Worm (Caenorhabditis elegans) whole organism, late embryonic: ENCODE data around the gene EGAP2.1.

Experiments
- ceh-14 ChIP-seq: sonication (generic microtip); optimal IDR thresholded peaks from 2 replicates; lab custom pipeline; 2016; ENCODE audit warnings: missing genotype, missing genetic modification characterization, missing compliant biosample characterization
- ceh-45 ChIP-seq: fragments of 200-800 bp; sonication (Bioruptor generic); IDR thresholded peaks from 2 replicates; pipeline ENCODE4 v1.3.6; 2022; ENCODE audit warnings: missing genetic modification reagents, missing genetic modification characterization, missing compliant biosample characterization
- che-1 ChIP-seq: sonication (generic microtip); optimal IDR thresholded peaks from 2 replicates; lab custom pipeline; 2016; ENCODE audit warnings: mild to moderate bottlenecking, missing genetic modification characterization, missing compliant biosample characterization
- gmeb-2 ChIP-seq: sonication (generic microtip); optimal IDR thresholded peaks from 2 replicates; lab custom pipeline; 2016; ENCODE audit warnings: missing genetic modification characterization, inconsistent platforms, missing compliant biosample characterization
- lin-11 ChIP-seq: fragments of 200-800 bp; sonication (Bioruptor generic); optimal IDR thresholded peaks from 2 replicates; lab custom pipeline; 2018; ENCODE audit warnings: mild to moderate bottlenecking, missing genetic modification characterization, missing compliant biosample characterization
- nfya-1 ChIP-seq: sonication (generic microtip); optimal IDR thresholded peaks from 2 replicates; lab custom pipeline; 2017; ENCODE audit warnings: missing genetic modification characterization, mild to moderate bottlenecking, missing compliant biosample characterization, antibody characterized with exemption, moderate library complexity
- nhr-11 ChIP-seq: fragments of 150-350 bp; optimal IDR thresholded peaks from 2 replicates; lab custom pipeline; 2014; ENCODE audit warnings: missing biosample characterization, missing genetic modification characterization
- nhr-232 ChIP-seq: sonication (generic microtip); optimal IDR thresholded peaks from 2 replicates; lab custom pipeline; 2016; ENCODE audit warnings: missing genetic modification characterization, missing compliant biosample characterization
- odd-2 ChIP-seq: sonication (generic microtip); optimal IDR thresholded peaks from 2 replicates; lab custom pipeline; 2017; ENCODE audit warnings: antibody characterized with exemption, mild to moderate bottlenecking, missing genetic modification characterization, missing compliant biosample characterization
- pag-3 ChIP-seq: sonication (generic microtip); optimal IDR thresholded peaks from 2 replicates; lab custom pipeline; 2016; ENCODE audit warnings: missing compliant biosample characterization, missing genetic modification characterization, borderline replicate concordance
- pat-9 ChIP-seq: fragments of 200-800 bp; sonication (Bioruptor generic); optimal IDR thresholded peaks from 2 replicates; lab custom pipeline; 2018; ENCODE audit warnings: mild to moderate bottlenecking, missing genetic modification characterization, moderate library complexity, missing compliant biosample characterization
- pqm-1 ChIP-seq: sonication (generic microtip); optimal IDR thresholded peaks from 2 replicates; lab custom pipeline; 2016; ENCODE audit warnings: missing genetic modification characterization, missing compliant biosample characterization
- sox-2 ChIP-seq: fragments of 200-800 bp; sonication (Bioruptor generic); IDR thresholded peaks from 2 replicates; pipeline ENCODE4 v1.3.6; 2022; ENCODE audit warnings: missing genetic modification reagents, missing genetic modification characterization, missing compliant biosample characterization
- ttx-3 ChIP-seq: sonication (generic microtip); optimal IDR thresholded peaks from 2 replicates; lab custom pipeline; 2016; ENCODE audit warnings: missing genetic modification reagents, missing genetic modification characterization, missing compliant biosample characterization

- TF ChIP-seq gmeb-2 (tag; lab: Kevin White, UChicago) (no peak), che-1 (tag; lab: Kevin White, UChicago) (no peak), pat-9 (tag; lab: Kevin White, UChicago) (no peak), nfya-1 (no peak), pag-3 (no peak), lin-11 (tag; lab: Kevin White, UChicago) (no peak), ceh-45 (GFP tag; lab: Robert Waterston, UW) (no peak), sox-2 (GFP tag; lab: Robert Waterston, UW) (no peak), nhr-232 (tag; lab: Kevin White, UChicago) (no peak), ttx-3 (tag; lab: Kevin White, UChicago) (no peak), ceh-14 (tag; lab: Kevin White, UChicago) (no peak), nhr-11 (tag; lab: Kevin White, UChicago) (no peak), pqm-1 (no peak), odd-2 (tag; lab: Kevin White, UChicago) (no peak)
Measured at ce11 chrII:5187934-5188333, 43.3 kb upstream of the EGAP2.1 start.
